Fruit fly (Drosophila melanogaster) whole organism, embryonic: ENCODE data around the gene brat.

Experiments
- CG10267 ChIP-seq: fragments of 200-800 bp; sonication (Bioruptor generic); optimal IDR thresholded peaks from 2 replicates; lab custom pipeline; 2018; ENCODE audit warnings: missing biosample characterization, mild to moderate bottlenecking, missing genetic modification characterization, moderate library complexity
- CG11696 ChIP-seq: fragments of 200-800 bp; sonication (Bioruptor generic); IDR thresholded peaks from 2 replicates; pipeline ENCODE4 v1.3.6; 2022; ENCODE audit warnings: missing biosample characterization, missing genetic modification characterization
- CG11723 ChIP-seq: fragments of 200-800 bp; sonication (Bioruptor generic); optimal IDR thresholded peaks from 2 replicates; lab custom pipeline; 2017; ENCODE audit warnings: missing biosample characterization, mild to moderate bottlenecking, missing genetic modification characterization
- CG12299 ChIP-seq: fragments of 200-800 bp; sonication (Bioruptor generic); optimal IDR thresholded peaks from 2 replicates; lab custom pipeline; 2018; ENCODE audit warnings: missing biosample characterization, mild to moderate bottlenecking, missing genetic modification characterization
- CG12659 ChIP-seq: fragments of 200-800 bp; sonication (Bioruptor generic); optimal IDR thresholded peaks from 3 replicates; lab custom pipeline; 2017; ENCODE audit warnings: mild to moderate bottlenecking, missing biosample characterization, missing genetic modification reagents, missing genetic modification characterization
- CG12769 ChIP-seq: fragments of 200-800 bp; sonication (Bioruptor generic); optimal IDR thresholded peaks from 2 replicates; lab custom pipeline; 2019; ENCODE audit warnings: missing biosample characterization, mild to moderate bottlenecking, missing genetic modification characterization, moderate library complexity
- CG15269 ChIP-seq: fragments of 200-800 bp; sonication (Bioruptor generic); optimal IDR thresholded peaks from 2 replicates; lab custom pipeline; 2018; ENCODE audit warnings: missing biosample characterization, mild to moderate bottlenecking, missing genetic modification characterization, moderate library complexity
- CG15514 ChIP-seq: fragments of 200-800 bp; sonication (Bioruptor generic); optimal IDR thresholded peaks from 3 replicates; lab custom pipeline; 2017; ENCODE audit warnings: missing biosample characterization, missing genetic modification characterization, mild to moderate bottlenecking, moderate library complexity, missing genetic modification reagents
- CG17328 ChIP-seq: fragments of 200-800 bp; sonication (Bioruptor generic); IDR thresholded peaks from 2 replicates; pipeline ENCODE4 v1.3.6; 2022; ENCODE audit warnings: missing biosample characterization, missing genetic modification characterization
- CG17829 ChIP-seq: fragments of 200-800 bp; optimal IDR thresholded peaks from 2 replicates; lab custom pipeline; 2019; ENCODE audit warnings: missing biosample characterization, mild to moderate bottlenecking, missing genetic modification characterization, moderate library complexity
- CG17912 ChIP-seq: fragments of 200-800 bp; sonication (Bioruptor generic); optimal IDR thresholded peaks from 2 replicates; lab custom pipeline; 2018; ENCODE audit warnings: missing biosample characterization, mild to moderate bottlenecking, missing genetic modification characterization
- CG18476 ChIP-seq: fragments of 200-800 bp; sonication (Bioruptor generic); optimal IDR thresholded peaks from 2 replicates; lab custom pipeline; 2016; ENCODE audit warnings: missing biosample characterization, mild to moderate bottlenecking, missing genetic modification characterization
- CG18619 ChIP-seq: fragments of 200-800 bp; sonication (Bioruptor generic); optimal IDR thresholded peaks from 3 replicates; lab custom pipeline; 2017; ENCODE audit warnings: missing biosample characterization, mild to moderate bottlenecking, missing genetic modification characterization
- CG30020 ChIP-seq: fragments of 200-800 bp; optimal IDR thresholded peaks from 2 replicates; lab custom pipeline; 2019; ENCODE audit warnings: missing biosample characterization, mild to moderate bottlenecking, missing genetic modification characterization, moderate library complexity
- CG32767 ChIP-seq: fragments of 200-800 bp; sonication (Bioruptor generic); IDR thresholded peaks from 2 replicates; pipeline ENCODE4 v1.3.6; 2022; ENCODE audit warnings: missing biosample characterization, missing genetic modification characterization
- CG3281 ChIP-seq: fragments of 200-800 bp; sonication (Bioruptor generic); optimal IDR thresholded peaks from 3 replicates; lab custom pipeline; 2017; ENCODE audit warnings: missing biosample characterization, mild to moderate bottlenecking, missing genetic modification characterization
- CG34422 ChIP-seq: fragments of 200-800 bp; sonication (Bioruptor generic); IDR thresholded peaks from 3 replicates; pipeline ENCODE4 v1.3.6; 2022; ENCODE audit warnings: missing biosample characterization, missing genetic modification characterization
- CG4854 ChIP-seq: fragments of 200-800 bp; sonication (Bioruptor generic); optimal IDR thresholded peaks from 2 replicates; lab custom pipeline; 2016; ENCODE audit warnings: missing biosample characterization, missing genetic modification characterization, inconsistent platforms
- CG8359 ChIP-seq: fragments of 200-800 bp; sonication (Bioruptor generic); optimal IDR thresholded peaks from 2 replicates; lab custom pipeline; 2017; ENCODE audit warnings: missing biosample characterization, mild to moderate bottlenecking, missing genetic modification characterization, borderline replicate concordance
- CG9727 ChIP-seq: fragments of 200-800 bp; sonication (Bioruptor generic); optimal IDR thresholded peaks from 3 replicates; lab custom pipeline; 2017; ENCODE audit warnings: missing biosample characterization, mild to moderate bottlenecking, missing genetic modification characterization
- D ChIP-seq, 2 experiments: fragments of 200-800 bp in 1 of 2; fragments of >200 bp in 1 of 2; sonication (Bioruptor generic) in 1 of 2; optimal IDR thresholded peaks; 2 replicates in 1 of 2; 3 replicates in 1 of 2; lab custom pipeline; 2017; ENCODE audit warnings: mild to moderate bottlenecking in 1 of 2, missing biosample characterization in 1 of 2, missing genetic modification characterization in 1 of 2, missing genetic modification reagents in 1 of 2
- Dbx ChIP-seq: fragments of 200-800 bp; sonication (Bioruptor generic); IDR thresholded peaks from 3 replicates; pipeline ENCODE4 v1.3.6; 2022; ENCODE audit warnings: missing biosample characterization, missing genetic modification characterization
- Dek ChIP-seq: fragments of 200-800 bp; sonication (Bioruptor generic); optimal IDR thresholded peaks from 3 replicates; lab custom pipeline; 2019; ENCODE audit warnings: missing biosample characterization, mild to moderate bottlenecking, missing genetic modification characterization, moderate library complexity
- ERR ChIP-seq: fragments of 200-800 bp; sonication (Bioruptor generic); optimal IDR thresholded peaks from 2 replicates; lab custom pipeline; 2016; ENCODE audit warnings: missing biosample characterization, missing genetic modification characterization
- HLHmδ ChIP-seq: fragments of 200-800 bp; sonication (Bioruptor generic); optimal IDR thresholded peaks from 2 replicates; lab custom pipeline; 2018; ENCODE audit warnings: missing biosample characterization, mild to moderate bottlenecking, missing genetic modification characterization, moderate library complexity
- HmgZ ChIP-seq: fragments of 200-800 bp; sonication (Bioruptor generic); optimal IDR thresholded peaks from 2 replicates; lab custom pipeline; 2018; ENCODE audit warnings: missing biosample characterization, mild to moderate bottlenecking, missing genetic modification characterization
- Hmr ChIP-seq: fragments of 200-800 bp; sonication (Bioruptor generic); optimal IDR thresholded peaks from 3 replicates; lab custom pipeline; 2017; ENCODE audit warnings: mild to moderate bottlenecking, missing biosample characterization, missing genetic modification reagents, missing genetic modification characterization
- Meics ChIP-seq: fragments of 200-800 bp; sonication (Bioruptor generic); optimal IDR thresholded peaks from 2 replicates; lab custom pipeline; 2017; ENCODE audit warnings: missing biosample characterization, mild to moderate bottlenecking, missing genetic modification characterization
- NC2α ChIP-seq: fragments of 200-800 bp; sonication (Bioruptor generic); optimal IDR thresholded peaks from 2 replicates; lab custom pipeline; 2016; ENCODE audit warnings: missing biosample characterization, missing genetic modification characterization
- Scr ChIP-seq: fragments of 200-800 bp; sonication (Bioruptor generic); IDR thresholded peaks from 2 replicates; pipeline ENCODE4 v1.3.6; 2022; ENCODE audit warnings: missing biosample characterization, missing genetic modification characterization; ENCODE audit not compliant: partially characterized antibody
- ash1 ChIP-seq: fragments of 200-800 bp; sonication (Bioruptor generic); optimal IDR thresholded peaks from 2 replicates; lab custom pipeline; 2018; ENCODE audit warnings: missing biosample characterization, mild to moderate bottlenecking, missing genetic modification characterization
- bbx ChIP-seq: fragments of 200-800 bp; sonication (Bioruptor generic); IDR thresholded peaks from 2 replicates; pipeline ENCODE4 v1.3.6; 2022; ENCODE audit warnings: missing biosample characterization, missing genetic modification characterization; ENCODE audit not compliant: partially characterized antibody
- caup ChIP-seq: fragments of 200-800 bp; sonication (Bioruptor generic); optimal IDR thresholded peaks from 3 replicates; lab custom pipeline; 2017; ENCODE audit warnings: missing biosample characterization, mild to moderate bottlenecking, missing genetic modification characterization, moderate library complexity; ENCODE audit not compliant: severe bottlenecking
- chif ChIP-seq, 2 experiments: fragments of 200-800 bp; sonication (Bioruptor generic); optimal IDR thresholded peaks; 3 replicates each; lab custom pipeline; 2016; ENCODE audit warnings: missing biosample characterization in 2 of 2, missing genetic modification characterization in 2 of 2
- chinmo ChIP-seq: fragments of 200-800 bp; sonication (Bioruptor generic); IDR thresholded peaks from 4 replicates; pipeline ENCODE4 v1.3.6; 2022; ENCODE audit warnings: missing biosample characterization, missing genetic modification characterization; ENCODE audit not compliant: partially characterized antibody
- nerfin-1 ChIP-seq: fragments of 200-800 bp; sonication (Bioruptor generic); optimal IDR thresholded peaks from 3 replicates; lab custom pipeline; 2019; ENCODE audit warnings: missing biosample characterization, mild to moderate bottlenecking, missing genetic modification characterization, moderate library complexity
- onecut ChIP-seq: fragments of 200-800 bp; sonication (Bioruptor generic); IDR thresholded peaks from 2 replicates; pipeline ENCODE4 v1.3.6; 2022; ENCODE audit warnings: missing biosample characterization, missing genetic modification characterization
- pb ChIP-seq: fragments of 200-800 bp; sonication (Bioruptor generic); optimal IDR thresholded peaks from 3 replicates; lab custom pipeline; 2016; ENCODE audit warnings: missing biosample characterization, missing genetic modification characterization
- pfk ChIP-seq: fragments of 200-800 bp; sonication (Bioruptor generic); optimal IDR thresholded peaks from 2 replicates; lab custom pipeline; 2018; ENCODE audit warnings: missing biosample characterization, mild to moderate bottlenecking, missing genetic modification characterization, moderate library complexity
- pros ChIP-seq: fragments of 200-800 bp; sonication (Bioruptor generic); optimal IDR thresholded peaks from 3 replicates; lab custom pipeline; 2019; ENCODE audit warnings: missing biosample characterization, mild to moderate bottlenecking, missing genetic modification characterization, moderate library complexity
- ranshi ChIP-seq: fragments of 200-800 bp; sonication (Bioruptor generic); IDR thresholded peaks from 2 replicates; pipeline ENCODE4 v1.3.6; 2022; ENCODE audit warnings: missing biosample characterization, missing genetic modification characterization
- schlank ChIP-seq: fragments of 200-800 bp; sonication (Bioruptor generic); optimal IDR thresholded peaks from 2 replicates; lab custom pipeline; 2018; ENCODE audit warnings: missing biosample characterization, mild to moderate bottlenecking, missing genetic modification characterization
- tll ChIP-seq, 2 experiments: fragments of 200-800 bp in 1 of 2; fragments of >200 bp in 1 of 2; sonication (Bioruptor generic) in 1 of 2; optimal IDR thresholded peaks; 2 replicates each; lab custom pipeline; 2017 to 2019; ENCODE audit warnings: missing biosample characterization in 2 of 2, missing genetic modification characterization in 2 of 2, mild to moderate bottlenecking in 1 of 2, moderate library complexity in 1 of 2
- trem ChIP-seq: fragments of 200-800 bp; optimal IDR thresholded peaks from 3 replicates; lab custom pipeline; 2019; ENCODE audit warnings: missing biosample characterization, mild to moderate bottlenecking, missing genetic modification characterization, moderate library complexity
- wek ChIP-seq: fragments of 200-800 bp; sonication (Bioruptor generic); optimal IDR thresholded peaks from 3 replicates; lab custom pipeline; 2018; ENCODE audit warnings: missing biosample characterization, mild to moderate bottlenecking, missing genetic modification characterization, moderate library complexity
- yki ChIP-seq: fragments of >200 bp; optimal IDR thresholded peaks from 3 replicates; lab custom pipeline; 2018

Gene brat

DNA sequence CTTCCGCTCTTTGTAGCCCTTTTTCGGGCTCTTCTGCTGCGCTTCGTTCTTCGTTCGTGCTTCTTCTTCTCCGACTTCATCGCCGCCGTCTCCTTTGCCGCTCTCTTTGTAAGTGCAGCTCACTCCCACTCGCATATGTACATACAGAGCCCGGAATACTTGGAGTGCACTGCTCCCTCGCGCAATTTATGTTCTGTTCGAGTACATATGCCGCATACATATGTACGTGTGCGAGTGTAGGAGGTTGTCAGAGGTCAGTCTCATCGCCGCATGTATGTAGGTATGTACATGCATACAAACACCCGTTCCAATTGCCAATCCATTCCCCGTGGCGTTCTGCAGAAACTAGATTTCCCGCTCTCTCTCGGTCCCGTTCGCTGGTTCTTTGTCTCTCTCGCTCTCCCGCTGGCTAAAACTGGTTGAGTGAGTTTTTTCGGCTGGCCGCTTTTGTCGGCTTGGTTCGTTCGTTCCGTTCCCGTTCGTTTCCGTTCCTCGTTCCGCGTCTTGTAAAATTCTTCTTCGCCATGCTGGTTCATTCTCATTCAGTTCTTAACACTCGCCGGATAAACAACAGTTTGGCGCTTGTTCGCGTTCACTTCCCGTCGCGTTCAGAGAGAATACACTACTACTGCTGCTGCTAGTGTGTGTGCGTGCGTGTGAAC, 24.5 kb downstream of the brat start (continued):
- TF ChIP-seq onecut (0 out of 2 replicates have a peak, but pooled peaks have one; percentile 8), Hmr (peak; percentile 64), Dek (tag; lab: Kevin White, UChicago) (peak; percentile 44), CG18476 (GFP tag; lab: Kevin White, UChicago) (no peak), wek (peak; percentile 42), CG9727 (GFP tag; lab: Kevin White, UChicago) (peak; percentile 17), CG3281 (GFP tag; lab: Kevin White, UChicago) (peak; percentile 58), ranshi (GFP tag; lab: Robert Waterston, UW) (no peak; the same call in 1 of the 2 replicates), CG15514 (GFP tag; lab: Kevin White, UChicago) (peak; percentile 95), ash1 (peak; percentile 76), pros (peak; percentile 95), CG32767 (GFP tag; lab: Robert Waterston, UW) (peak; percentile 32; the same call in 1 of the 2 replicates), trem (tag; lab: Kevin White, UChicago) (peak; percentile 21), Scr (GFP tag; lab: Robert Waterston, UW) (peak; percentile 48), chif (GFP tag; optimal IDR thresholded peaks at IDR 0.05; lab: Kevin White, UChicago) (peak in 1 of 2 experiments; percentile 25), tll (GFP tag; optimal IDR thresholded peaks at IDR 0.05; lab: Kevin White, UChicago) (no peak), CG15269 (tag; lab: Kevin White, UChicago) (peak; percentile 32), CG11696 (GFP tag; lab: Robert Waterston, UW) (0 out of 2 replicates have a peak, but pooled peaks have one; percentile 23), Dbx (peak; percentile 61; the same call in 1 of the 3 replicates), nerfin-1 (tag; lab: Kevin White, UChicago) (peak; percentile 50), pb (peak; percentile 6), NC2α (GFP tag; lab: Kevin White, UChicago) (peak; percentile 0), HLHmδ (GFP tag; lab: Kevin White, UChicago) (peak; percentile 66), CG12659 (peak; percentile 29), chinmo (GFP tag; lab: Robert Waterston, UW) (peak; percentile 90; the same call in 3 of the 4 replicates), CG17328 (no peak), pfk (peak; percentile 100), CG30020 (peak; percentile 48), ERR (GFP tag; lab: Kevin White, UChicago) (no peak), CG17912 (GFP tag; lab: Kevin White, UChicago) (peak; percentile 65), Meics (GFP tag; lab: Kevin White, UChicago) (peak; percentile 46), caup (GFP tag; lab: Kevin White, UChicago) (peak; percentile 56), CG12299 (tag; lab: Kevin White, UChicago) (peak; percentile 46), CG34422 (GFP tag; lab: Robert Waterston, UW) (peak; percentile 62; the same call in 2 of the 3 replicates), schlank (tag; lab: Kevin White, UChicago) (peak; percentile 14), CG10267 (peak; percentile 22), CG4854 (GFP tag; lab: Kevin White, UChicago) (no peak), CG12769 (tag; lab: Kevin White, UChicago) (peak; percentile 71), CG17829 (tag; lab: Kevin White, UChicago) (peak; percentile 66), HmgZ (tag; lab: Kevin White, UChicago) (peak; percentile 55), D (optimal IDR thresholded peaks at IDR 0.05; lab: Kevin White, UChicago) (peak; percentile 45), D (GFP tag; optimal IDR thresholded peaks at IDR 0.05; lab: Kevin White, UChicago) (no peak), bbx (GFP tag; lab: Robert Waterston, UW) (peak; percentile 54), CG11723 (GFP tag; lab: Kevin White, UChicago) (peak; percentile 0), CG8359 (GFP tag; lab: Kevin White, UChicago) (no peak), CG18619 (GFP tag; lab: Kevin White, UChicago) (no peak), yki (lab: Kevin White, UChicago) (peak; percentile 52)
